Worm (Caenorhabditis elegans): ENCODE measurements around the gene tsp-20.

ce11 chrX:12080581-12081162, 46.8 kb upstream of the tsp-20 start:
- TF ChIP-seq med-1 (GFP tag; optimal IDR thresholded peaks at IDR 0.05; ENCODE audit: insufficient read depth) (no peak), cog-1 (tag; optimal IDR thresholded peaks at IDR 0.05) (no peak), klf-2 (GFP tag; conservative IDR thresholded peaks at IDR 0.05) (no peak), T22C8.4 (GFP tag; IDR thresholded peaks at IDR 0.05) (no peak)
